Worm (Caenorhabditis elegans): Measurements from ENCODE around the gene set-6.

Gene set-6

DNA sequence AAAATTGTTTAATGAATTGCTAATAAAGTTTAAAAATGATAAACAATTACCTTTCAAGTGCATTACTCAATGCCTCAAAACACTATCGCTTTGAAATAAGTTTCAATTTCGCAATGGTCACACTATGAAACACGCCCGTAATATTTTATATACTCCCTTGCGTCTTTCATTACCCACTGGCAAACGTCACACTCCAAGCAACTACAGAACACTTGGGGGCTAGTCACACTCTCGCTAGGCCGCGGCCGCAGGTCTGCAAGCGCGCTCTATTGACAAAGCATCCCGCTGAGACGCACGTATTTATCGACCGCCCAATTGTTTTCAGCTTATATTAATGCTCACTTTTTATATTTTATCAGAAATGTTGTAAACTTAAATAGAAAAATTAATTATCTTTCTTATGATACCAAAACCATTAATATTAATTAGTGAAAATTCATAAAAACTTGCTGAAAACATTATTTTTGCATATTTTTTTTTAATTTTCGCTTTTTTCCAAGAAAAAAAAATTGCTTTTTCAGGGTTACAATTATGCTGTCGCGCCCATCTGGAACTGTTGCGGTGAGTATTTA, 43.5 kb upstream of the set-6 start, which contains the start of the genes nmat-1 and ucr-2.1 (continued):
- TF ChIP-seq nhr-11 (tag; optimal IDR thresholded peaks at IDR 0.05) (no peak), rnt-1 (tag; optimal IDR thresholded peaks at IDR 0.05) (peak; percentile 87), nhr-20 (tag; optimal IDR thresholded peaks at IDR 0.05) (peak; percentile 93), snu-23 (GFP tag; optimal IDR thresholded peaks at IDR 0.05) (peak; percentile 91), nhr-12 (tag; optimal IDR thresholded peaks at IDR 0.05) (no peak), ztf-4 (tag; optimal IDR thresholded peaks at IDR 0.05) (peak; percentile 44), ztf-11 (tag; optimal IDR thresholded peaks at IDR 0.05) (peak in 1 of 2 experiments; percentile 38), dpl-1 (GFP tag; optimal IDR thresholded peaks at IDR 0.05) (peak; percentile 48 to 54 (median 52)), snpc-4 (tag; optimal IDR thresholded peaks at IDR 0.05) (peak; percentile 21), tbx-2 (tag; optimal IDR thresholded peaks at IDR 0.05) (peak; percentile 76), ceh-82 (tag; optimal IDR thresholded peaks at IDR 0.05) (peak; percentile 23 to 71 (median 30)), efl-3 (GFP tag; optimal IDR thresholded peaks at IDR 0.05) (no peak), nhr-47 (tag; optimal IDR thresholded peaks at IDR 0.05) (peak; percentile 81), C34B4.2 (tag; optimal IDR thresholded peaks at IDR 0.05) (no peak), unc-30 (tag; optimal IDR thresholded peaks at IDR 0.05) (no peak), lin-35 (GFP tag; optimal IDR thresholded peaks at IDR 0.05) (peak; percentile 25 to 83), pqm-1 (tag; optimal IDR thresholded peaks at IDR 0.05) (no peak), lin-13 (GFP tag; optimal IDR thresholded peaks at IDR 0.05) (peak; percentile 56), elt-3 (tag; optimal IDR thresholded peaks at IDR 0.05) (peak in 3 of 6 experiments; percentile 24 to 79 (median 40)), ets-5 (GFP tag; IDR thresholded peaks at IDR 0.05) (no peak), zag-1 (tag; optimal IDR thresholded peaks at IDR 0.05) (no peak), aha-1 (tag; optimal IDR thresholded peaks at IDR 0.05) (peak; percentile 8), unc-130 (tag; optimal IDR thresholded peaks at IDR 0.05) (peak; percentile 82), lir-3 (tag; optimal IDR thresholded peaks at IDR 0.05; ENCODE audit: poor library complexity) (peak; percentile 78), mdl-1 (tag; optimal IDR thresholded peaks at IDR 0.05) (peak in 1 of 2 experiments; percentile 87), sup-37 (GFP tag; optimal IDR thresholded peaks at IDR 0.05) (no peak), Y116A8C.19 (tag; optimal IDR thresholded peaks at IDR 0.05; ENCODE audit: borderline replicate concordance) (no peak), unc-98 (GFP tag; IDR thresholded peaks at IDR 0.05) (no peak), egl-13 (tag; optimal IDR thresholded peaks at IDR 0.05) (peak; percentile 68), vab-15 (tag; optimal IDR thresholded peaks at IDR 0.05) (peak; percentile 50), lin-15B (tag; optimal IDR thresholded peaks at IDR 0.05) (peak; percentile 76), ceh-8 (GFP tag; optimal IDR thresholded peaks at IDR 0.05) (peak; percentile 27), lin-14 (GFP tag; optimal IDR thresholded peaks at IDR 0.05) (peak; percentile 97), grh-1 (GFP tag; IDR thresholded peaks at IDR 0.05) (no peak), sptf-1 (tag; optimal IDR thresholded peaks at IDR 0.05) (no peak), nhr-85 (tag) (peak; percentile 90), fkh-8 (tag; optimal IDR thresholded peaks at IDR 0.05) (peak; percentile 73), egl-27 (tag; optimal IDR thresholded peaks at IDR 0.05) (no peak), hpl-2 (GFP tag; optimal IDR thresholded peaks at IDR 0.05) (peak; percentile 75)

DNA sequence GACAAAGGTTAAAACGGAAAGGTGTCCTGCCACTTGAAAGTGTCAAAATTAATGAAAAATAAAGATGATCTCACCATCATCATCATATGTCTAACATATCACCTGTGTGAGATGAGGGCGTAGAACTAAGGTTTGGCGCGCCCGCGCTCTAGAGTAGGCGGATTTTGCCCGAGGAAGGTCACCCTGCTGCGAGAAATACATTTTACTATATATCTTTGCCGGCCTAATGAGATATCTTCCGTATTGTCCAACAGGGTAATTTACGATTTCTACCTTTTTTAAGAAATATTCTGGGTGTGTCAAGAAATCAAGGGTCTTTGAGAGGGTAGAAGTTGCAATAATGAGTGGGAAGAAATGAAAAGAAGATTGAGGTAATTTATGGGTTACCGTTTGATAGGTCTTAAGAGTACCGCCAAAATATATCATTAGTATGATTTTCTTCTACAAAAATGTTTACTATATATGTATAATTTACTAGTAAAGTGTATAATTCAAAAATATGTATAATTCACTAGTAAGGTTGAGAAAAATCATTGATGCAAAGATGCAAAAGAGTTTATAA, 33.5 kb upstream of the set-6 start:
- peak; percentile 47 for TF ChIP-seq irx-1 (tag; optimal IDR thresholded peaks at IDR 0.05)
- no peak for TF ChIP-seq efl-1 (optimal IDR thresholded peaks at IDR 0.05)
- no peak for TF ChIP-seq efl-1 (GFP tag; optimal IDR thresholded peaks at IDR 0.05 in 1 of 2)
- TF ChIP-seq snu-23 (GFP tag; optimal IDR thresholded peaks at IDR 0.05) = peak; percentile 33
- no peak for TF ChIP-seq hlh-4 (tag; optimal IDR thresholded peaks at IDR 0.05)
- TF ChIP-seq pqm-1 (tag; optimal IDR thresholded peaks at IDR 0.05) = no peak
- no peak for TF ChIP-seq tbx-2 (tag; optimal IDR thresholded peaks at IDR 0.05)
- no peak for TF ChIP-seq alr-1 (tag; optimal IDR thresholded peaks at IDR 0.05; ENCODE audit: borderline replicate concordance)
- TF ChIP-seq elt-3 (tag; optimal IDR thresholded peaks at IDR 0.05) = peak in 2 of 6 experiments; percentile 11 to 30
- no peak for TF ChIP-seq ceh-63 (GFP tag; optimal IDR thresholded peaks at IDR 0.05)
- TF ChIP-seq unc-86 (tag; optimal IDR thresholded peaks at IDR 0.05) = no peak
- peak; percentile 72 for TF ChIP-seq lin-14 (GFP tag; optimal IDR thresholded peaks at IDR 0.05)
- no peak for TF ChIP-seq xbp-1 (tag; optimal IDR thresholded peaks at IDR 0.05)
- TF ChIP-seq lin-13 (GFP tag; optimal IDR thresholded peaks at IDR 0.05) = no peak
- no peak for TF ChIP-seq hlh-17 (GFP tag; optimal IDR thresholded peaks at IDR 0.05; ENCODE audit: borderline replicate concordance)
- TF ChIP-seq blmp-1 (tag; optimal IDR thresholded peaks at IDR 0.05) = peak; percentile 16
- peak; percentile 26 for TF ChIP-seq nhr-20 (tag; optimal IDR thresholded peaks at IDR 0.05)
- TF ChIP-seq mep-1 (tag; optimal IDR thresholded peaks at IDR 0.05) = peak; percentile 9
- TF ChIP-seq nhr-85 (tag) = peak; percentile 95
- peak; percentile 60 for TF ChIP-seq nhr-71 (tag; optimal IDR thresholded peaks at IDR 0.05)

Data from whole organism, L1 larva.